Worm (Caenorhabditis elegans): Measurements from ENCODE around the gene Y42G9A.3.

Gene Y42G9A.3

ce11 chrIII:6123647-6124046 is 22.4 kb upstream of the Y42G9A.3 start:
- TF ChIP-seq sea-1 (GFP tag; conservative IDR thresholded peaks at IDR 0.05) (no peak), hmg-4 (GFP tag; optimal IDR thresholded peaks at IDR 0.05) (no peak), hnd-1 (tag; optimal IDR thresholded peaks at IDR 0.05) (no peak), pes-1 (GFP tag; IDR thresholded peaks at IDR 0.05) (no peak), ama-1 (optimal IDR thresholded peaks at IDR 0.05) (no peak), F13C5.2 (tag; optimal IDR thresholded peaks at IDR 0.05) (no peak), tbx-37 (GFP tag; conservative IDR thresholded peaks at IDR 0.05) (no peak), ceh-13 (GFP tag; optimal IDR thresholded peaks at IDR 0.05) (no peak), tbx-11 (GFP tag; IDR thresholded peaks at IDR 0.05) (no peak), scrt-1 (GFP tag; IDR thresholded peaks at IDR 0.05) (no peak), ets-7 (tag; optimal IDR thresholded peaks at IDR 0.05) (no peak), ceh-36 (tag; optimal IDR thresholded peaks at IDR 0.05) (no peak), flt-1 (GFP tag; IDR thresholded peaks at IDR 0.05) (no peak), aly-1 (tag; optimal IDR thresholded peaks at IDR 0.05) (no peak), hmbx-1 (tag; optimal IDR thresholded peaks at IDR 0.05) (no peak)

ce11 chrIII:6132068-6132467 is 14.0 kb upstream of the Y42G9A.3 start:
- TF ChIP-seq aly-1 (tag; optimal IDR thresholded peaks at IDR 0.05), result no peak
- no peak for TF ChIP-seq tbx-11 (GFP tag; IDR thresholded peaks at IDR 0.05)
- TF ChIP-seq ceh-13 (GFP tag; optimal IDR thresholded peaks at IDR 0.05), result no peak
- no peak for TF ChIP-seq B0310.2 (tag; optimal IDR thresholded peaks at IDR 0.05)
- TF ChIP-seq F13C5.2 (tag; optimal IDR thresholded peaks at IDR 0.05), result no peak
- no peak for TF ChIP-seq flt-1 (GFP tag; IDR thresholded peaks at IDR 0.05)
- no peak for TF ChIP-seq hmbx-1 (tag; optimal IDR thresholded peaks at IDR 0.05)
- no peak for TF ChIP-seq tbx-37 (GFP tag; conservative IDR thresholded peaks at IDR 0.05)
- TF ChIP-seq tra-4 (tag; optimal IDR thresholded peaks at IDR 0.05), result no peak

ce11 chrIII:6133389-6133789 is 12.7 kb upstream of the Y42G9A.3 start:
- TF ChIP-seq hmbx-1 (tag; optimal IDR thresholded peaks at IDR 0.05), result peak; percentile 57
- TF ChIP-seq ceh-36 (tag; optimal IDR thresholded peaks at IDR 0.05), result peak; percentile 39
- TF ChIP-seq tbx-11 (GFP tag; IDR thresholded peaks at IDR 0.05), result 0 out of 2 replicates have a peak, but pooled peaks have one; percentile 14
- TF ChIP-seq F13C5.2 (tag; optimal IDR thresholded peaks at IDR 0.05), result peak; percentile 62

- TF ChIP-seq flt-1 (GFP tag; IDR thresholded peaks at IDR 0.05) (no peak), B0310.2 (tag; optimal IDR thresholded peaks at IDR 0.05) (no peak), F13C5.2 (tag; optimal IDR thresholded peaks at IDR 0.05) (no peak)
Observed at ce11 chrIII:6134111-6134510, 11.9 kb upstream of the Y42G9A.3 start.

ce11 chrIII:6135211-6135610 is 10.8 kb upstream of the Y42G9A.3 start:
- TF ChIP-seq tbx-37 (GFP tag; conservative IDR thresholded peaks at IDR 0.05) (no peak), hnd-1 (tag; optimal IDR thresholded peaks at IDR 0.05) (no peak), hmg-4 (GFP tag; optimal IDR thresholded peaks at IDR 0.05) (peak; percentile 22), sea-1 (GFP tag; conservative IDR thresholded peaks at IDR 0.05) (0 out of 2 replicates have a peak, but pooled peaks have one; percentile 16)

ce11 chrIII:6136178-6136577 is 9.9 kb upstream of the Y42G9A.3 start, which contains the start of gene mvk-1:
Gene mvk-1, minus strand, starts transcription at chrIII:6136278.
- TF ChIP-seq scrt-1 (GFP tag; IDR thresholded peaks at IDR 0.05) (no peak), aly-1 (tag; optimal IDR thresholded peaks at IDR 0.05) (no peak), tra-4 (tag; optimal IDR thresholded peaks at IDR 0.05) (no peak)

- TF ChIP-seq pes-1 (GFP tag; IDR thresholded peaks at IDR 0.05) (0 out of 2 replicates have a peak, but pooled peaks have one; percentile 45), scrt-1 (GFP tag; IDR thresholded peaks at IDR 0.05) (no peak)
Observed at ce11 chrIII:6137431-6137830, 8.6 kb upstream of the Y42G9A.3 start.

ce11 chrIII:6138457-6138856 is 7.6 kb upstream of the Y42G9A.3 start:
- no peak for TF ChIP-seq ama-1 (optimal IDR thresholded peaks at IDR 0.05)
- no peak for TF ChIP-seq B0310.2 (tag; optimal IDR thresholded peaks at IDR 0.05)
- TF ChIP-seq aly-1 (tag; optimal IDR thresholded peaks at IDR 0.05), result peak; percentile 23
- TF ChIP-seq tbx-37 (GFP tag; conservative IDR thresholded peaks at IDR 0.05), result no peak
- peak; percentile 47 for TF ChIP-seq ceh-36 (tag; optimal IDR thresholded peaks at IDR 0.05)
- no peak for TF ChIP-seq hnd-1 (tag; optimal IDR thresholded peaks at IDR 0.05)
- TF ChIP-seq hmg-4 (GFP tag; optimal IDR thresholded peaks at IDR 0.05), result peak; percentile 59
- no peak for TF ChIP-seq sea-1 (GFP tag; conservative IDR thresholded peaks at IDR 0.05)
- TF ChIP-seq flt-1 (GFP tag; IDR thresholded peaks at IDR 0.05), result no peak
- TF ChIP-seq ceh-13 (GFP tag; optimal IDR thresholded peaks at IDR 0.05), result no peak
- TF ChIP-seq tbx-11 (GFP tag; IDR thresholded peaks at IDR 0.05), result no peak
- no peak for TF ChIP-seq hmbx-1 (tag; optimal IDR thresholded peaks at IDR 0.05)
- no peak for TF ChIP-seq F13C5.2 (tag; optimal IDR thresholded peaks at IDR 0.05)
- TF ChIP-seq scrt-1 (GFP tag; IDR thresholded peaks at IDR 0.05), result no peak
- TF ChIP-seq tra-4 (tag; optimal IDR thresholded peaks at IDR 0.05), result no peak
- TF ChIP-seq ets-7 (tag; optimal IDR thresholded peaks at IDR 0.05), result no peak
- TF ChIP-seq pes-1 (GFP tag; IDR thresholded peaks at IDR 0.05), result no peak

ce11 chrIII:6139328-6139727 is 6.7 kb upstream of the Y42G9A.3 start:
- no peak for TF ChIP-seq ceh-13 (GFP tag; optimal IDR thresholded peaks at IDR 0.05)
- no peak for TF ChIP-seq flt-1 (GFP tag; IDR thresholded peaks at IDR 0.05)
- TF ChIP-seq B0310.2 (tag; optimal IDR thresholded peaks at IDR 0.05), result no peak
- no peak for TF ChIP-seq ceh-36 (tag; optimal IDR thresholded peaks at IDR 0.05)
- TF ChIP-seq ets-7 (tag; optimal IDR thresholded peaks at IDR 0.05), result no peak
- no peak for TF ChIP-seq sea-1 (GFP tag; conservative IDR thresholded peaks at IDR 0.05)
- no peak for TF ChIP-seq scrt-1 (GFP tag; IDR thresholded peaks at IDR 0.05)
- no peak for TF ChIP-seq tbx-37 (GFP tag; conservative IDR thresholded peaks at IDR 0.05)
- no peak for TF ChIP-seq aly-1 (tag; optimal IDR thresholded peaks at IDR 0.05)
- TF ChIP-seq F13C5.2 (tag; optimal IDR thresholded peaks at IDR 0.05), result no peak
- TF ChIP-seq tbx-11 (GFP tag; IDR thresholded peaks at IDR 0.05), result no peak
- no peak for TF ChIP-seq hmbx-1 (tag; optimal IDR thresholded peaks at IDR 0.05)
- no peak for TF ChIP-seq hnd-1 (tag; optimal IDR thresholded peaks at IDR 0.05)
- TF ChIP-seq pes-1 (GFP tag; IDR thresholded peaks at IDR 0.05), result no peak
- TF ChIP-seq hmg-4 (GFP tag; optimal IDR thresholded peaks at IDR 0.05), result no peak
- TF ChIP-seq ama-1 (optimal IDR thresholded peaks at IDR 0.05), result no peak
- no peak for TF ChIP-seq tra-4 (tag; optimal IDR thresholded peaks at IDR 0.05)
